Worm (Caenorhabditis elegans): ENCODE results near the gene acr-3.

Gene acr-3

ce11 chrX:6745515-6745914 lies 36.2 kb downstream of the acr-3 start:
- TF ChIP-seq tbx-37 (GFP tag; conservative IDR thresholded peaks at IDR 0.05) (no peak), scrt-1 (GFP tag; IDR thresholded peaks at IDR 0.05) (no peak), hmg-4 (GFP tag; optimal IDR thresholded peaks at IDR 0.05) (no peak), hnd-1 (tag; optimal IDR thresholded peaks at IDR 0.05) (no peak), ets-7 (tag; optimal IDR thresholded peaks at IDR 0.05) (no peak), aly-1 (tag; optimal IDR thresholded peaks at IDR 0.05) (no peak), B0310.2 (tag; optimal IDR thresholded peaks at IDR 0.05) (no peak), ceh-36 (tag; optimal IDR thresholded peaks at IDR 0.05) (no peak), ama-1 (optimal IDR thresholded peaks at IDR 0.05) (no peak), pes-1 (GFP tag; IDR thresholded peaks at IDR 0.05) (no peak), ceh-13 (GFP tag; optimal IDR thresholded peaks at IDR 0.05) (no peak), hmbx-1 (tag; optimal IDR thresholded peaks at IDR 0.05) (no peak), tbx-11 (GFP tag; IDR thresholded peaks at IDR 0.05) (no peak), F13C5.2 (tag; optimal IDR thresholded peaks at IDR 0.05) (no peak), tra-4 (tag; optimal IDR thresholded peaks at IDR 0.05) (no peak), sea-1 (GFP tag; conservative IDR thresholded peaks at IDR 0.05) (no peak), flt-1 (GFP tag; IDR thresholded peaks at IDR 0.05) (no peak)

ce11 chrX:6746849-6747248 lies 37.5 kb downstream of the acr-3 start:
- TF ChIP-seq flt-1 (GFP tag; IDR thresholded peaks at IDR 0.05), result no peak
- no peak for TF ChIP-seq hnd-1 (tag; optimal IDR thresholded peaks at IDR 0.05)
- no peak for TF ChIP-seq ceh-13 (GFP tag; optimal IDR thresholded peaks at IDR 0.05)
- TF ChIP-seq tra-4 (tag; optimal IDR thresholded peaks at IDR 0.05), result no peak
- no peak for TF ChIP-seq ets-7 (tag; optimal IDR thresholded peaks at IDR 0.05)
- TF ChIP-seq sea-1 (GFP tag; conservative IDR thresholded peaks at IDR 0.05), result no peak
- no peak for TF ChIP-seq ama-1 (optimal IDR thresholded peaks at IDR 0.05)
- no peak for TF ChIP-seq hmbx-1 (tag; optimal IDR thresholded peaks at IDR 0.05)
- TF ChIP-seq tbx-37 (GFP tag; conservative IDR thresholded peaks at IDR 0.05), result no peak
- TF ChIP-seq hmg-4 (GFP tag; optimal IDR thresholded peaks at IDR 0.05), result no peak
- no peak for TF ChIP-seq aly-1 (tag; optimal IDR thresholded peaks at IDR 0.05)
- TF ChIP-seq B0310.2 (tag; optimal IDR thresholded peaks at IDR 0.05), result no peak
- TF ChIP-seq tbx-11 (GFP tag; IDR thresholded peaks at IDR 0.05), result no peak
- no peak for TF ChIP-seq scrt-1 (GFP tag; IDR thresholded peaks at IDR 0.05)
- no peak for TF ChIP-seq pes-1 (GFP tag; IDR thresholded peaks at IDR 0.05)

- TF ChIP-seq tbx-37 (GFP tag; conservative IDR thresholded peaks at IDR 0.05) (no peak), sea-1 (GFP tag; conservative IDR thresholded peaks at IDR 0.05) (no peak), scrt-1 (GFP tag; IDR thresholded peaks at IDR 0.05) (no peak), aly-1 (tag; optimal IDR thresholded peaks at IDR 0.05) (no peak), ets-7 (tag; optimal IDR thresholded peaks at IDR 0.05) (no peak), hmbx-1 (tag; optimal IDR thresholded peaks at IDR 0.05) (no peak), flt-1 (GFP tag; IDR thresholded peaks at IDR 0.05) (no peak), ceh-36 (tag; optimal IDR thresholded peaks at IDR 0.05) (no peak), F13C5.2 (tag; optimal IDR thresholded peaks at IDR 0.05) (no peak), ama-1 (optimal IDR thresholded peaks at IDR 0.05) (no peak), tbx-11 (GFP tag; IDR thresholded peaks at IDR 0.05) (no peak), hmg-4 (GFP tag; optimal IDR thresholded peaks at IDR 0.05) (no peak), hnd-1 (tag; optimal IDR thresholded peaks at IDR 0.05) (no peak), tra-4 (tag; optimal IDR thresholded peaks at IDR 0.05) (no peak), pes-1 (GFP tag; IDR thresholded peaks at IDR 0.05) (no peak)
These were observed 38.6 kb downstream of the acr-3 start for ce11 chrX:6747906-6748356.

- TF ChIP-seq aly-1 (tag; optimal IDR thresholded peaks at IDR 0.05) (no peak), hnd-1 (tag; optimal IDR thresholded peaks at IDR 0.05) (no peak), flt-1 (GFP tag; IDR thresholded peaks at IDR 0.05) (no peak), ama-1 (optimal IDR thresholded peaks at IDR 0.05) (no peak), ceh-13 (GFP tag; optimal IDR thresholded peaks at IDR 0.05) (no peak), ets-7 (tag; optimal IDR thresholded peaks at IDR 0.05) (no peak), tra-4 (tag; optimal IDR thresholded peaks at IDR 0.05) (no peak), pes-1 (GFP tag; IDR thresholded peaks at IDR 0.05) (no peak), hmbx-1 (tag; optimal IDR thresholded peaks at IDR 0.05) (no peak), sea-1 (GFP tag; conservative IDR thresholded peaks at IDR 0.05) (no peak), hmg-4 (GFP tag; optimal IDR thresholded peaks at IDR 0.05) (no peak)
These were observed 39.9 kb downstream of the acr-3 start for ce11 chrX:6749124-6749822.

- TF ChIP-seq tbx-11 (GFP tag; IDR thresholded peaks at IDR 0.05), result no peak
- no peak for TF ChIP-seq flt-1 (GFP tag; IDR thresholded peaks at IDR 0.05)
- TF ChIP-seq hmbx-1 (tag; optimal IDR thresholded peaks at IDR 0.05), result no peak
- TF ChIP-seq tra-4 (tag; optimal IDR thresholded peaks at IDR 0.05), result no peak
- no peak for TF ChIP-seq B0310.2 (tag; optimal IDR thresholded peaks at IDR 0.05)
- TF ChIP-seq scrt-1 (GFP tag; IDR thresholded peaks at IDR 0.05), result no peak
- no peak for TF ChIP-seq ama-1 (optimal IDR thresholded peaks at IDR 0.05)
- no peak for TF ChIP-seq hnd-1 (tag; optimal IDR thresholded peaks at IDR 0.05)
- TF ChIP-seq hmg-4 (GFP tag; optimal IDR thresholded peaks at IDR 0.05), result no peak
- no peak for TF ChIP-seq ceh-13 (GFP tag; optimal IDR thresholded peaks at IDR 0.05)
- no peak for TF ChIP-seq ceh-36 (tag; optimal IDR thresholded peaks at IDR 0.05)
- no peak for TF ChIP-seq F13C5.2 (tag; optimal IDR thresholded peaks at IDR 0.05)
- TF ChIP-seq pes-1 (GFP tag; IDR thresholded peaks at IDR 0.05), result no peak
- TF ChIP-seq ets-7 (tag; optimal IDR thresholded peaks at IDR 0.05), result no peak
- no peak for TF ChIP-seq aly-1 (tag; optimal IDR thresholded peaks at IDR 0.05)
- no peak for TF ChIP-seq sea-1 (GFP tag; conservative IDR thresholded peaks at IDR 0.05)
These were observed 40.8 kb downstream of the acr-3 start for ce11 chrX:6750145-6750544.

ce11 chrX:6761211-6761610 lies 51.9 kb downstream of the acr-3 start:
- TF ChIP-seq hnd-1 (tag; optimal IDR thresholded peaks at IDR 0.05) (no peak), pes-1 (GFP tag; IDR thresholded peaks at IDR 0.05) (no peak), aly-1 (tag; optimal IDR thresholded peaks at IDR 0.05) (no peak), ama-1 (optimal IDR thresholded peaks at IDR 0.05) (no peak), ets-7 (tag; optimal IDR thresholded peaks at IDR 0.05) (no peak), hmg-4 (GFP tag; optimal IDR thresholded peaks at IDR 0.05) (no peak), ceh-13 (GFP tag; optimal IDR thresholded peaks at IDR 0.05) (no peak), sea-1 (GFP tag; conservative IDR thresholded peaks at IDR 0.05) (no peak), tra-4 (tag; optimal IDR thresholded peaks at IDR 0.05) (no peak), B0310.2 (tag; optimal IDR thresholded peaks at IDR 0.05) (no peak), tbx-11 (GFP tag; IDR thresholded peaks at IDR 0.05) (no peak), scrt-1 (GFP tag; IDR thresholded peaks at IDR 0.05) (no peak), flt-1 (GFP tag; IDR thresholded peaks at IDR 0.05) (no peak), tbx-37 (GFP tag; conservative IDR thresholded peaks at IDR 0.05) (no peak)
